Fruit fly (Drosophila melanogaster) whole organism, wandering third instar larva: ENCODE data around the gene Tailor.

ENCODE experiments used
- Abd-B ChIP-seq: fragments of >200 bp; optimal IDR thresholded peaks from 2 replicates; lab custom pipeline; 2017; ENCODE audit warnings: missing biosample characterization, missing genetic modification characterization
- CG9705 ChIP-seq: fragments of 200-800 bp; sonication (Bioruptor generic); optimal IDR thresholded peaks from 2 replicates; lab custom pipeline; 2018; ENCODE audit warnings: missing biosample characterization, mild to moderate bottlenecking, missing genetic modification characterization
- Hnf4 ChIP-seq: fragments of 200-800 bp; sonication (Bioruptor generic); optimal IDR thresholded peaks from 2 replicates; lab custom pipeline; 2016; ENCODE audit warnings: missing biosample characterization, mild to moderate bottlenecking, missing genetic modification characterization
- Hr78 ChIP-seq: fragments of >200 bp; optimal IDR thresholded peaks from 2 replicates; lab custom pipeline; 2017; ENCODE audit warnings: missing biosample characterization, missing genetic modification characterization
- Myc ChIP-seq: fragments of >200 bp; optimal IDR thresholded peaks from 2 replicates; lab custom pipeline; 2017
- OdsH ChIP-seq: fragments of 200-800 bp; sonication (Bioruptor generic); optimal IDR thresholded peaks from 2 replicates; lab custom pipeline; 2016; ENCODE audit warnings: missing biosample characterization, mild to moderate bottlenecking, missing genetic modification characterization
- psq ChIP-seq: fragments of 200-800 bp; sonication (Bioruptor generic); optimal IDR thresholded peaks from 3 replicates; lab custom pipeline; 2017; ENCODE audit warnings: missing biosample characterization, mild to moderate bottlenecking, missing genetic modification characterization, moderate library complexity
- sv ChIP-seq: fragments of 200-800 bp; sonication (Bioruptor generic); optimal IDR thresholded peaks from 3 replicates; lab custom pipeline; 2016; ENCODE audit warnings: missing biosample characterization, missing genetic modification characterization

dm6 chr3R:7089522-7090336 lies 3.8 kb upstream of the Tailor start:
- no peak for TF ChIP-seq CG9705 (GFP tag; lab: Kevin White, UChicago)
- TF ChIP-seq sv (GFP tag; lab: Kevin White, UChicago), result no peak
- no peak for TF ChIP-seq Hr78 (GFP tag; lab: Kevin White, UChicago)
- no peak for TF ChIP-seq OdsH (GFP tag; lab: Kevin White, UChicago)
- TF ChIP-seq Myc (lab: Kevin White, UChicago), result no peak
- TF ChIP-seq Abd-B (GFP tag; lab: Kevin White, UChicago), result no peak
- no peak for TF ChIP-seq psq (GFP tag; lab: Kevin White, UChicago)
- TF ChIP-seq Hnf4, result no peak
